Fruit fly (Drosophila melanogaster): Measurements from ENCODE around the gene CG15715.

The CG15715 gene

dm6 chr3L:15815353-15816142, 21.7 kb downstream of the CG15715 start (continued):
- peak; percentile 58; the same call in 1 of the 2 replicates for TF ChIP-seq seq (GFP tag; IDR thresholded peaks at IDR 0.05)
- peak; percentile 87 for TF ChIP-seq lab (GFP tag; optimal IDR thresholded peaks at IDR 0.05)
- TF ChIP-seq CG8281 (tag; optimal IDR thresholded peaks at IDR 0.05) = peak; percentile 46
- peak; percentile 6 for TF ChIP-seq Myb (GFP tag; optimal IDR thresholded peaks at IDR 0.05)
- peak; percentile 42 for TF ChIP-seq fd3F (GFP tag; optimal IDR thresholded peaks at IDR 0.05)
- no peak for TF ChIP-seq zen2 (GFP tag; IDR thresholded peaks at IDR 0.05; ENCODE audit: partially characterized antibody)
- TF ChIP-seq CG4328 (GFP tag; optimal IDR thresholded peaks at IDR 0.05) = peak; percentile 65
- TF ChIP-seq CG11093 (GFP tag; IDR thresholded peaks at IDR 0.05) = no peak; the same call in 2 of the 3 replicates
- no peak for TF ChIP-seq CkIIα-i1 (GFP tag; IDR thresholded peaks at IDR 0.05)
- no peak for TF ChIP-seq C15 (GFP tag; IDR thresholded peaks at IDR 0.05)
- peak; percentile 55 for TF ChIP-seq CG18764 (GFP tag; optimal IDR thresholded peaks at IDR 0.05)
- peak; percentile 73 for TF ChIP-seq bcd (GFP tag; optimal IDR thresholded peaks at IDR 0.05)
- no peak for TF ChIP-seq CG3065 (GFP tag; optimal IDR thresholded peaks at IDR 0.05)
- TF ChIP-seq Taf1 (GFP tag; IDR thresholded peaks at IDR 0.05) = 0 out of 2 replicates have a peak, but pooled peaks have one; percentile 7
- peak; percentile 32 for TF ChIP-seq Bteb2 (GFP tag; optimal IDR thresholded peaks at IDR 0.05)
- TF ChIP-seq Awh (GFP tag; IDR thresholded peaks at IDR 0.05) = no peak
- TF ChIP-seq Hr3 (GFP tag; optimal IDR thresholded peaks at IDR 0.05) = peak; percentile 72
- peak; percentile 12 for TF ChIP-seq CG1529 (GFP tag; optimal IDR thresholded peaks at IDR 0.05)
- TF ChIP-seq Doc2 (GFP tag; IDR thresholded peaks at IDR 0.05) = no peak
- TF ChIP-seq Mes4 (GFP tag; optimal IDR thresholded peaks at IDR 0.05) = no peak
- TF ChIP-seq CG13775 (GFP tag; optimal IDR thresholded peaks at IDR 0.05) = peak; percentile 71
- no peak for TF ChIP-seq MESR4 (GFP tag; optimal IDR thresholded peaks at IDR 0.05)
- no peak for TF ChIP-seq HmgD (GFP tag; optimal IDR thresholded peaks at IDR 0.05)
- no peak for TF ChIP-seq NC2α (GFP tag; optimal IDR thresholded peaks at IDR 0.05)
- TF ChIP-seq CTCF (GFP tag; optimal IDR thresholded peaks at IDR 0.05) = peak; percentile 21
- TF ChIP-seq slou (GFP tag; optimal IDR thresholded peaks at IDR 0.05) = peak; percentile 44
- peak; percentile 71 for TF ChIP-seq CG17361 (GFP tag; IDR thresholded peaks at IDR 0.05)
- peak; percentile 57 for TF ChIP-seq CG17568 (GFP tag; optimal IDR thresholded peaks at IDR 0.05)
- TF ChIP-seq wdn (GFP tag; IDR thresholded peaks at IDR 0.05) = peak; percentile 34; the same call in 1 of the 2 replicates
- no peak for TF ChIP-seq CG7271 (tag; optimal IDR thresholded peaks at IDR 0.05)
- no peak for TF ChIP-seq Sry-δ (GFP tag; optimal IDR thresholded peaks at IDR 0.05)
- TF ChIP-seq crc (GFP tag; optimal IDR thresholded peaks at IDR 0.05) = peak; percentile 51
- TF ChIP-seq CG11247 (GFP tag; IDR thresholded peaks at IDR 0.05) = no peak
- no peak for TF ChIP-seq amos (GFP tag; IDR thresholded peaks at IDR 0.05; ENCODE audit: partially characterized antibody)
- no peak for TF ChIP-seq gce (GFP tag; IDR thresholded peaks at IDR 0.05)
- peak; percentile 29 for TF ChIP-seq CG12219 (GFP tag; optimal IDR thresholded peaks at IDR 0.05)
- TF ChIP-seq gt (GFP tag; IDR thresholded peaks at IDR 0.05) = no peak
- TF ChIP-seq CG4730 (GFP tag; IDR thresholded peaks at IDR 0.05) = no peak
- TF ChIP-seq her (GFP tag; optimal IDR thresholded peaks at IDR 0.05) = no peak
- TF ChIP-seq CG7372 (GFP tag; IDR thresholded peaks at IDR 0.05) = no peak
- no peak for TF ChIP-seq repo (GFP tag; optimal IDR thresholded peaks at IDR 0.05)
- TF ChIP-seq CG10959 (GFP tag; IDR thresholded peaks at IDR 0.05) = no peak
- TF ChIP-seq ase (GFP tag; IDR thresholded peaks at IDR 0.05) = 0 out of 3 replicates have a peak, but pooled peaks have one; percentile 5
- no peak for TF ChIP-seq sima (GFP tag; optimal IDR thresholded peaks at IDR 0.05)
- peak; percentile 76; the same call in 1 of the 2 replicates for TF ChIP-seq Xrp1 (GFP tag; IDR thresholded peaks at IDR 0.05)
- TF ChIP-seq Hsf (GFP tag; optimal IDR thresholded peaks at IDR 0.05) = peak; percentile 79
- no peak for TF ChIP-seq Gsc (GFP tag; IDR thresholded peaks at IDR 0.05)
- TF ChIP-seq Six4 (GFP tag; optimal IDR thresholded peaks at IDR 0.05) = peak; percentile 39
- TF ChIP-seq nmo (GFP tag; optimal IDR thresholded peaks at IDR 0.05) = peak; percentile 71
- TF ChIP-seq fd64A (GFP tag; optimal IDR thresholded peaks at IDR 0.05) = no peak
- TF ChIP-seq CG32767 (GFP tag; IDR thresholded peaks at IDR 0.05) = 0 out of 2 replicates have a peak, but pooled peaks have one; percentile 63

Data from whole organism, embryonic.